Fruit fly (Drosophila melanogaster): ENCODE data around the gene CG3223.

CG3223 gene

dm6 chr3R:7962778-7963494, 46.3 kb upstream of the CG3223 start (continued):
- TF ChIP-seq Asciz (GFP tag; optimal IDR thresholded peaks at IDR 0.05) (peak; percentile 55), Ada2b (GFP tag; IDR thresholded peaks at IDR 0.05) (0 out of 2 replicates have a peak, but pooled peaks have one; percentile 2), CG8765 (GFP tag; IDR thresholded peaks at IDR 0.05) (peak; percentile 59; the same call in 1 of the 2 replicates), sc (optimal IDR thresholded peaks at IDR 0.05) (no peak), sc (GFP tag; optimal IDR thresholded peaks at IDR 0.05) (peak; percentile 75), CG6272 (GFP tag; IDR thresholded peaks at IDR 0.05) (0 out of 2 replicates have a peak, but pooled peaks have one; percentile 6), CG11560 (tag; IDR thresholded peaks at IDR 0.05) (no peak), CG3407 (GFP tag; optimal IDR thresholded peaks at IDR 0.05) (peak; percentile 63), CG11695 (GFP tag; IDR thresholded peaks at IDR 0.05) (no peak), Nf-YC (tag; optimal IDR thresholded peaks at IDR 0.05) (peak; percentile 79), Dad (GFP tag; optimal IDR thresholded peaks at IDR 0.05) (no peak), Ptx1 (GFP tag; IDR thresholded peaks at IDR 0.05) (peak; percentile 56), CG8388 (GFP tag; optimal IDR thresholded peaks at IDR 0.05) (peak; percentile 53), CG7745 (tag; optimal IDR thresholded peaks at IDR 0.05) (no peak), CG10654 (GFP tag; optimal IDR thresholded peaks at IDR 0.05) (peak; percentile 3), Blimp-1 (GFP tag; optimal IDR thresholded peaks at IDR 0.05) (peak; percentile 32), CG18764 (GFP tag; optimal IDR thresholded peaks at IDR 0.05) (no peak), mld (GFP tag; IDR thresholded peaks at IDR 0.05; ENCODE audit: partially characterized antibody) (no peak), Ssrp (tag; optimal IDR thresholded peaks at IDR 0.05) (no peak), esg (GFP tag; conservative IDR thresholded peaks at IDR 0.05) (no peak), CG11085 (GFP tag; IDR thresholded peaks at IDR 0.05) (no peak), CG31441 (GFP tag; IDR thresholded peaks at IDR 0.05) (peak; percentile 82), CG13775 (GFP tag; optimal IDR thresholded peaks at IDR 0.05) (peak; percentile 66), dm (GFP tag; optimal IDR thresholded peaks at IDR 0.05) (no peak), lmd (GFP tag; IDR thresholded peaks at IDR 0.05) (0 out of 2 replicates have a peak, but pooled peaks have one; percentile 15), CG30403 (GFP tag; optimal IDR thresholded peaks at IDR 0.05) (peak; percentile 58), CG10979 (tag; optimal IDR thresholded peaks at IDR 0.05) (peak; percentile 79), CG4617 (GFP tag; optimal IDR thresholded peaks at IDR 0.05; ENCODE audit: borderline replicate concordance) (peak; percentile 10), CG18476 (GFP tag; optimal IDR thresholded peaks at IDR 0.05) (no peak), ash1 (GFP tag; optimal IDR thresholded peaks at IDR 0.05) (no peak), Six4 (GFP tag; optimal IDR thresholded peaks at IDR 0.05) (peak; percentile 34), NC2α (GFP tag; optimal IDR thresholded peaks at IDR 0.05) (no peak), H15 (GFP tag; IDR thresholded peaks at IDR 0.05) (peak; percentile 49; the same call in 1 of the 3 replicates), az2 (GFP tag; optimal IDR thresholded peaks at IDR 0.05) (peak; percentile 67), fd3F (GFP tag; optimal IDR thresholded peaks at IDR 0.05) (no peak), NK7.1 (GFP tag; optimal IDR thresholded peaks at IDR 0.05) (no peak), CG18619 (GFP tag; optimal IDR thresholded peaks at IDR 0.05) (peak; percentile 58), chn (GFP tag; optimal IDR thresholded peaks at IDR 0.05) (peak; percentile 11), CG34224 (GFP tag; IDR thresholded peaks at IDR 0.05; ENCODE audit: partially characterized antibody) (no peak), Dref (GFP tag; IDR thresholded peaks at IDR 0.05) (no peak), lov (optimal IDR thresholded peaks at IDR 0.05) (no peak), lov (GFP tag; IDR thresholded peaks at IDR 0.05) (0 out of 3 replicates have a peak, but pooled peaks have one; percentile 5), Spps (tag; optimal IDR thresholded peaks at IDR 0.05) (peak; percentile 34), CG10366 (GFP tag; IDR thresholded peaks at IDR 0.05) (no peak), CG3726 (GFP tag; IDR thresholded peaks at IDR 0.05) (no peak), Awh (GFP tag; IDR thresholded peaks at IDR 0.05) (no peak), CG10959 (GFP tag; IDR thresholded peaks at IDR 0.05) (peak; percentile 37; the same call in 1 of the 2 replicates), ewg (GFP tag; optimal IDR thresholded peaks at IDR 0.05) (peak; percentile 9), onecut (GFP tag; IDR thresholded peaks at IDR 0.05) (peak; percentile 1; the same call in 1 of the 2 replicates), Fer1 (GFP tag; optimal IDR thresholded peaks at IDR 0.05) (no peak)
